Worm (Caenorhabditis elegans) whole organism, L3 larva: ENCODE measurements around the gene smc-5.

Source experiments
- R02D3.7 ChIP-seq: fragments of 150-350 bp; optimal IDR thresholded peaks from 2 replicates; lab custom pipeline; 2014; ENCODE audit warnings: missing biosample characterization, missing genetic modification characterization
- ZK546.5 ChIP-seq: sonication (generic microtip); optimal IDR thresholded peaks from 2 replicates; lab custom pipeline; 2017; ENCODE audit warnings: missing biosample characterization, missing genetic modification characterization
- aly-2 ChIP-seq: fragments of 150-350 bp; optimal IDR thresholded peaks from 2 replicates; lab custom pipeline; 2014; ENCODE audit warnings: missing biosample characterization, missing genetic modification characterization
- ceh-16 ChIP-seq: sonication (generic microtip); optimal IDR thresholded peaks from 2 replicates; lab custom pipeline; 2017; ENCODE audit warnings: missing biosample characterization, missing genetic modification characterization
- ceh-28 ChIP-seq: fragments of 150-350 bp; optimal IDR thresholded peaks from 2 replicates; lab custom pipeline; 2014; ENCODE audit warnings: missing biosample characterization, missing genetic modification reagents, missing genetic modification characterization
- ceh-9 ChIP-seq: sonication (generic microtip); optimal IDR thresholded peaks from 2 replicates; lab custom pipeline; 2018; ENCODE audit warnings: missing biosample characterization, missing genetic modification characterization
- daf-12 ChIP-seq: fragments of 150-350 bp; optimal IDR thresholded peaks from 2 replicates; lab custom pipeline; 2014; ENCODE audit warnings: missing biosample characterization, missing genetic modification reagents, missing genetic modification characterization
- egl-27 ChIP-seq: sonication (generic microtip); optimal IDR thresholded peaks from 4 replicates; lab custom pipeline; 2017; ENCODE audit warnings: missing biosample characterization, missing genetic modification reagents, missing genetic modification characterization
- egl-5 ChIP-seq: fragments of 150-350 bp; optimal IDR thresholded peaks from 2 replicates; lab custom pipeline; 2017; ENCODE audit warnings: missing biosample characterization, missing genetic modification reagents, missing genetic modification characterization, inconsistent platforms
- elt-2 ChIP-seq: sonication (generic microtip); optimal IDR thresholded peaks from 2 replicates; lab custom pipeline; 2016; ENCODE audit warnings: missing genetic modification reagents, mild to moderate bottlenecking, missing genetic modification characterization, missing compliant biosample characterization
- elt-3 ChIP-seq, 3 experiments: fragments of 150-350 bp in 1 of 3; sonication (generic microtip) in 2 of 3; optimal IDR thresholded peaks; 2 replicates in 2 of 3; 4 replicates in 1 of 3; lab custom pipeline; 2014 to 2017; ENCODE audit warnings: missing biosample characterization in 3 of 3, missing genetic modification characterization in 3 of 3
- eor-1 ChIP-seq, 2 experiments: fragments of 150-350 bp; optimal IDR thresholded peaks; 2 replicates each; lab custom pipeline; 2014 to 2018; ENCODE audit warnings: missing biosample characterization in 2 of 2, missing genetic modification characterization in 2 of 2
- fkh-2 ChIP-seq: fragments of 150-350 bp; optimal IDR thresholded peaks from 2 replicates; lab custom pipeline; 2014; ENCODE audit warnings: missing biosample characterization, missing genetic modification reagents, missing genetic modification characterization
- fos-1 ChIP-seq: fragments of 150-350 bp; optimal IDR thresholded peaks from 2 replicates; lab custom pipeline; 2014; ENCODE audit warnings: missing biosample characterization, missing genetic modification characterization
- hmg-11 ChIP-seq: sonication (generic microtip); optimal IDR thresholded peaks from 2 replicates; lab custom pipeline; 2016; ENCODE audit warnings: missing genetic modification characterization, missing compliant biosample characterization
- jun-1 ChIP-seq: fragments of 150-350 bp; optimal IDR thresholded peaks from 2 replicates; lab custom pipeline; 2014; ENCODE audit warnings: missing biosample characterization, missing genetic modification reagents, missing genetic modification characterization
- lin-15B ChIP-seq: fragments of 150-350 bp; optimal IDR thresholded peaks from 2 replicates; lab custom pipeline; 2014; ENCODE audit warnings: missing biosample characterization, missing genetic modification characterization
- lin-39 ChIP-seq: fragments of 150-350 bp; optimal IDR thresholded peaks from 2 replicates; lab custom pipeline; 2018; ENCODE audit warnings: missing biosample characterization, missing genetic modification reagents, missing genetic modification characterization
- lsy-12 ChIP-seq: sonication (generic microtip); optimal IDR thresholded peaks from 2 replicates; lab custom pipeline; 2016; ENCODE audit warnings: mild to moderate bottlenecking, missing genetic modification characterization, missing compliant biosample characterization
- mdl-1 ChIP-seq: fragments of 150-350 bp; optimal IDR thresholded peaks from 2 replicates; lab custom pipeline; 2014; ENCODE audit warnings: missing biosample characterization, missing genetic modification characterization
- mml-1 ChIP-seq: fragments of 150-350 bp; sonication (generic microtip); optimal IDR thresholded peaks from 3 replicates; lab custom pipeline; 2014; ENCODE audit warnings: missing biosample characterization, missing genetic modification characterization
- nfya-1 ChIP-seq: sonication (generic microtip); optimal IDR thresholded peaks from 2 replicates; lab custom pipeline; 2017; ENCODE audit warnings: missing genetic modification characterization, mild to moderate bottlenecking, missing compliant biosample characterization, antibody characterized with exemption, moderate library complexity; ENCODE audit not compliant: insufficient read depth
- nhr-11 ChIP-seq: fragments of 150-350 bp; optimal IDR thresholded peaks from 2 replicates; lab custom pipeline; 2014; ENCODE audit warnings: missing biosample characterization, missing genetic modification characterization
- nhr-12 ChIP-seq: fragments of 150-350 bp; optimal IDR thresholded peaks from 2 replicates; lab custom pipeline; 2014; ENCODE audit warnings: missing biosample characterization, missing genetic modification characterization
- nhr-23 ChIP-seq: fragments of 150-350 bp; optimal IDR thresholded peaks from 2 replicates; lab custom pipeline; 2014; ENCODE audit warnings: missing biosample characterization, missing genetic modification reagents, missing genetic modification characterization
- nhr-237 ChIP-seq: fragments of 150-350 bp; optimal IDR thresholded peaks from 2 replicates; lab custom pipeline; 2014; ENCODE audit warnings: missing biosample characterization, missing genetic modification characterization
- nhr-25 ChIP-seq: sonication (generic microtip); optimal IDR thresholded peaks from 2 replicates; lab custom pipeline; 2017; ENCODE audit warnings: missing biosample characterization, missing genetic modification characterization
- nhr-28 ChIP-seq: fragments of 150-350 bp; optimal IDR thresholded peaks from 2 replicates; lab custom pipeline; 2014; ENCODE audit warnings: missing biosample characterization, missing genetic modification characterization
- nhr-43 ChIP-seq: sonication (generic microtip); optimal IDR thresholded peaks from 2 replicates; lab custom pipeline; 2016; ENCODE audit warnings: mild to moderate bottlenecking, missing genetic modification characterization, missing compliant biosample characterization; ENCODE audit not compliant: poor library complexity, severe bottlenecking
- nhr-77 ChIP-seq: fragments of 150-350 bp; optimal IDR thresholded peaks from 2 replicates; lab custom pipeline; 2014; ENCODE audit warnings: missing biosample characterization, missing genetic modification characterization
- pha-4 ChIP-seq: fragments of 150-350 bp; optimal IDR thresholded peaks from 2 replicates; lab custom pipeline; 2014; ENCODE audit warnings: missing biosample characterization, missing genetic modification reagents, missing genetic modification characterization
- pqm-1 ChIP-seq: fragments of 150-350 bp; optimal IDR thresholded peaks from 2 replicates; lab custom pipeline; 2017; ENCODE audit warnings: missing biosample characterization, missing genetic modification characterization, inconsistent platforms
- snpc-4 ChIP-seq: fragments of 150-350 bp; optimal IDR thresholded peaks from 2 replicates; lab custom pipeline; 2014; ENCODE audit warnings: missing biosample characterization, missing genetic modification characterization
- tbx-2 ChIP-seq: sonication (generic microtip); optimal IDR thresholded peaks from 2 replicates; lab custom pipeline; 2016; ENCODE audit warnings: mild to moderate bottlenecking, missing genetic modification characterization, missing compliant biosample characterization
- zag-1 ChIP-seq: fragments of 150-350 bp; optimal IDR thresholded peaks from 2 replicates; lab custom pipeline; 2014; ENCODE audit warnings: missing biosample characterization, missing genetic modification characterization
- ztf-11 ChIP-seq: fragments of 150-350 bp; optimal IDR thresholded peaks from 2 replicates; lab custom pipeline; 2014; ENCODE audit warnings: missing biosample characterization, missing genetic modification characterization

smc-5 gene

DNA sequence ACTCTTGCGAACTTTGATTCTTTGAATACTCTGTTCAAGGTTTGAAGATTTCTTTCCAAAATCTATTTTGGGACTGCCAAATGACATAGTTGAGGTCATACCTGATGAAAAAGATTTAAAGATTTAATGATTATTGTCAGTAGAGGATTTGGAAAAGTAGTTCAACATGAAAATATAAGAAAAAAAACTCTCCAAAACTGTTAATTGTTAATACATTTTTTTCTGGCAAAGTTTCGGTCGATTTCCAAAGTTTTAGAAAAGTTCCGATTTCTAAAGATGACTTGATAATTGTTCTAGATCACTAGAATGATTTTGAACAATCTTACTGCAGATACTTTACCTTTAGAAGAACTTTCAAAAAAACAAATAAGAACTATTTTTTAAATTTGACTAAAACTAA lies 9.3 kb downstream of the smc-5 start, which contains the start of gene C27A2.7:
C27A2.7 (minus strand) TSS at position 101 of the 400 bp plus-strand sequence.
- TF ChIP-seq ZK546.5 (tag; lab: Kevin White, UChicago): no peak
- no peak for TF ChIP-seq egl-5
- no peak for TF ChIP-seq jun-1 (tag; lab: Kevin White, UChicago)

DNA sequence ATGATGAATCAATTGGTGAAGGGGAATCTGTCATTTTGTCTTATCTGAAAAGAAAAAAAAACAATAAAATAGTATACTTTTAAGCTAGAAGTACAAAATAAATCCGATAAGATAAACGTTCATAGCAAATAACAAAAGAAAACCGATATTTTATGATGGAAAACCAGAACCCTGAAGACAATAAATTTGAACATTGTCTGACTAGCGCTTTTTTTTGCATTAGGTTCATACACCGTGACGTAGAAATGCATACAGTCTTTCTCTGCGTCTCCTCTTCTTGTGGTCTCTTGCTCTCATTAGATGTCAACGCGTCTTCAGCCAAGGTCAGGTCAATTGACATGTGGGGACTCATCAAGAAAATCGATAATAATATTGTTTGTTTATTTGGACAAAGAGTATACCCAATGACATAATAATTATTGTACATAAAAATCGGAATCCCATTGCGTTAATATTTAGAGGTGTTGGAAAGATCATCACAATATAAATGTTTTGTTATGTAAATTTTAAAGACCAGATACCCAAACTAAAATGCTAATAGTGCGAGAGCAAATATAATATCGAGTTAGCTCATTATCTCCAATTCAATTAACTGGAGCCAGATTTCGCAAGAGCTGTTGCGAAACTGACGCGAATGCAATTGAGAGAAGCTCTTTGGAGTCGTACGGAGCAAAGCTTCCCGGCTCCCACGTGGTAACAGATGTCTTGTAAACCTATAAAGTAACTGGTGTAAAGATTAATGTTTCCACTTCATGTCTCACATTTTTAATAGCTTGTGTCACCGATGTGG lies 19.4 kb downstream of the smc-5 start, which contains the start of gene dsh-2:
dsh-2 (minus strand) TSS at position 51 of the 790 bp plus-strand sequence.
- TF ChIP-seq elt-2 (tag; lab: Kevin White, UChicago) (peak; percentile 84), egl-27 (tag; lab: Kevin White, UChicago) (peak; percentile 11), aly-2 (tag; lab: Kevin White, UChicago) (peak; percentile 26), nfya-1 (tag; lab: Kevin White, UChicago) (peak; percentile 65), ceh-28 (peak; percentile 72), fkh-2 (tag; lab: Kevin White, UChicago) (no peak), nhr-43 (tag; lab: Kevin White, UChicago) (peak; percentile 37), hmg-11 (peak; percentile 42), nhr-23 (peak; percentile 94), elt-3 (tag; optimal IDR thresholded peaks at IDR 0.05; lab: Kevin White, UChicago) (no peak), zag-1 (tag; lab: Kevin White, UChicago) (no peak), nhr-25 (tag; lab: Kevin White, UChicago) (peak; percentile 98), daf-12 (no peak), snpc-4 (tag; lab: Kevin White, UChicago) (peak; percentile 31), nhr-237 (tag; lab: Kevin White, UChicago) (no peak), R02D3.7 (tag; lab: Kevin White, UChicago) (no peak), lin-15B (peak; percentile 53), nhr-28 (tag; lab: Kevin White, UChicago) (no peak), pha-4 (tag; lab: Kevin White, UChicago) (peak; percentile 86), nhr-12 (tag; lab: Kevin White, UChicago) (no peak), nhr-11 (no peak), pqm-1 (tag; lab: Kevin White, UChicago) (peak; percentile 49)

DNA sequence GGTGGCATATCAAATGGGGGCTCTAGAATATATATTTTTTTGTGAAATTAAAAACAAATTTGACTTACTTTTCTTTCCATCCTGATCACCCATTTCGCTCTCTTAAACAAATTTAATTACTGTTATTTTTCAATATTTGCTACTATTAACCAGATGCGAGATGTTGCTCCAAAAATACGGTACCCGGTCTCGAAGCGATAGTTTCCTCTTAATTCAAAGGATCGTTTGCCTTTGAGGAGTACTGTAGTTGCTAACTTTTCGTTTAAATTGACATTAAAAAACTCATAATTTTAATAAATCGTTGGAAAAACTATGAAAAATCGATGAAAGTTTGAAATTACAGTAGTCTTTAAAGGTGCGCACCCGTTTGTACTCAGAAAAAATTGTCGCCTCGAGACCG lies 21.4 kb downstream of the smc-5 start, which contains the start of gene C04G6.4:
C04G6.4 (minus strand) TSS at position 101 of the 400 bp plus-strand sequence.
- TF ChIP-seq mdl-1 (tag; lab: Kevin White, UChicago) (no peak), zag-1 (tag; lab: Kevin White, UChicago) (no peak), egl-27 (tag; lab: Kevin White, UChicago) (no peak), nhr-12 (tag; lab: Kevin White, UChicago) (no peak), ceh-16 (tag; lab: Kevin White, UChicago) (no peak), mml-1 (no peak), ceh-9 (tag; lab: Kevin White, UChicago) (no peak), nhr-77 (tag; lab: Kevin White, UChicago) (no peak), nhr-28 (tag; lab: Kevin White, UChicago) (no peak), elt-2 (tag; lab: Kevin White, UChicago) (no peak), lin-15B (no peak), daf-12 (no peak), tbx-2 (tag; lab: Kevin White, UChicago) (no peak), elt-3 (tag; optimal IDR thresholded peaks at IDR 0.05; lab: Kevin White, UChicago) (no peak), eor-1 (tag; optimal IDR thresholded peaks at IDR 0.05; lab: Kevin White, UChicago) (no peak), ztf-11 (tag; lab: Kevin White, UChicago) (no peak), fkh-2 (tag; lab: Kevin White, UChicago) (no peak), fos-1 (tag; lab: Kevin White, UChicago) (no peak), lin-39 (tag; lab: Kevin White, UChicago) (no peak), lsy-12 (tag; lab: Kevin White, UChicago) (no peak)
